Fruit fly (Drosophila melanogaster): ENCODE data around the gene Pcyt1.

DNA sequence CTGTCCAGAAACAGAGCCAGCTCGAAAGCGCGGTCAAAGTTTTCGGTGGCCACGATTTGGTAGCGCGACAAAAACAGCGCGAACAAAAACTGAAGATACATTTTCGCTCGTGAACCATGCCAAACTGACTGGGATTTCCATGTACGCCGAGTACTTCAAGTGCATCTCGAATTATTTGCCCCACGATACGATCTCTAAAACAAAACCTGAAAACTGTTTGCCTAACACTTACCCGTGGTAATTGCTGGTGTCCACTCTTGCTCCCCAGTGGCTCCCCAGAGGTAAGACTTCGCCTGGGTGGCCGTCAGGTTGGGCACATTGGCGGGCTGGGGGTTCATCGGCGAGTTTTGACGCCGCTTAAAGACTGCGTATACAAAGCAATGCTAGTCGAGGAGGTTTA lies 14.7 kb upstream of the Pcyt1 start, which contains the start of gene Ir62a:
- TF ChIP-seq CG6276 (GFP tag; optimal IDR thresholded peaks at IDR 0.05) = no peak
- TF ChIP-seq esn (GFP tag; optimal IDR thresholded peaks at IDR 0.05) = no peak
- TF ChIP-seq CG10631 (GFP tag; optimal IDR thresholded peaks at IDR 0.05) = no peak
- no peak for TF ChIP-seq CG6163 (GFP tag; IDR thresholded peaks at IDR 0.05)
- TF ChIP-seq fkh (GFP tag; optimal IDR thresholded peaks at IDR 0.05) = no peak
- TF ChIP-seq CG11294 (GFP tag; IDR thresholded peaks at IDR 0.05) = no peak
- no peak for TF ChIP-seq Gug (GFP tag; IDR thresholded peaks at IDR 0.05)
- TF ChIP-seq Hr39 (GFP tag; optimal IDR thresholded peaks at IDR 0.05) = no peak
- TF ChIP-seq Eip78C (GFP tag) = no peak
- TF ChIP-seq Ets96B (tag; optimal IDR thresholded peaks at IDR 0.05) = no peak
- TF ChIP-seq fd59A (GFP tag; optimal IDR thresholded peaks at IDR 0.05) = no peak
- no peak for TF ChIP-seq CG11762 (GFP tag; optimal IDR thresholded peaks at IDR 0.05; ENCODE audit: insufficient read depth)

All from whole organism, prepupa.